Fruit fly (Drosophila melanogaster) S2 (cell line): Measurements from ENCODE around the gene CG17544.

Experiments
- CG8478 ChIP-seq: fragments of >200 bp; optimal IDR thresholded peaks from 2 replicates; lab custom pipeline; 2018
- CTCF ChIP-seq, 2 experiments: fragments of >200 bp; optimal IDR thresholded peaks; 2 replicates each; lab custom pipeline; 2018

The CG17544 gene

DNA sequence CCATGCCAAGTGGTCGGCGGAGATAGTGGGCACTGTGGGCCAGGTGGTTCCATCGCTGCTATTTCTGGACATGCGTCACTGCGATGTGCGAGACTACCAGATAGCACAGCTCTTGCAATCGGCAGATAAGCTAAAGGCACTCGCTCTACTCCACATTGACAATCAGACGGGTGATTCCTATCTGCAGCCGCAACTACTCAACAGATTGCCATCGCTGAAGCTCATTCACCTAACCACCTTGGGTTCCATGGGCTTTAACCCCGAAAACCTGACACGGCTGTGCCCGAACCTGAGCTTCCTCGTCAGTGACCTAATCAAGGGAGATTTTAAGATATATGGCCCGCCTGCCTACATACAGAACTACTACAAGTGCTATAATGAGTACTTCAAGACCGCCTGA is 31.4 kb upstream of the CG17544 start:
- TF ChIP-seq CG8478 (lab: Kevin White, UChicago) (no peak), CTCF (optimal IDR thresholded peaks at IDR 0.05; lab: Kevin White, UChicago) (no peak)

DNA sequence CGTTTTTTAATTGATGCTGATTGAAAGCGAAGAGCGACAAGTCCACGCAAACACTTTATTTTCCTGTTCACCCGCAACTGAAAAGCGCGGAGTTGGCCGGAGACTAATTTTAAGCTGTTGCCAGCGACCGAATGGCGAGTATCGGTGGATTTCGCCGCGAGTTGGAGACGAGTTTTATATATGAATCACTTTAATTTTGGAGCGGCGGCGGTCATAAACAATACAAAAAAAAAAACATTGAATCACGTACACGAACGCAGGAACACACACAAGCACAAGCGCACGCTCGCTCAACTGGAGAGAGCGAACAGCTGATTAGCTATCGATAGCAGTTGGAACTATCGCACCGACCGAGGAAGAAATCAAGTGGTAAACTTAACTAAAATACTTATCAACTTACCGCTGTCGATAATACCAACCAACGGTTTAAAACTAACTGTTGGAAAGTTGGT is 28.1 kb upstream of the CG17544 start, which contains the start of gene Pax:
Gene Pax, minus strand, starts transcription at position 267 of the 452 bp plus-strand sequence.
- no peak for TF ChIP-seq CG8478 (lab: Kevin White, UChicago)
- TF ChIP-seq CTCF (optimal IDR thresholded peaks at IDR 0.05; lab: Kevin White, UChicago): peak in 1 of 2 experiments; percentile 40

DNA sequence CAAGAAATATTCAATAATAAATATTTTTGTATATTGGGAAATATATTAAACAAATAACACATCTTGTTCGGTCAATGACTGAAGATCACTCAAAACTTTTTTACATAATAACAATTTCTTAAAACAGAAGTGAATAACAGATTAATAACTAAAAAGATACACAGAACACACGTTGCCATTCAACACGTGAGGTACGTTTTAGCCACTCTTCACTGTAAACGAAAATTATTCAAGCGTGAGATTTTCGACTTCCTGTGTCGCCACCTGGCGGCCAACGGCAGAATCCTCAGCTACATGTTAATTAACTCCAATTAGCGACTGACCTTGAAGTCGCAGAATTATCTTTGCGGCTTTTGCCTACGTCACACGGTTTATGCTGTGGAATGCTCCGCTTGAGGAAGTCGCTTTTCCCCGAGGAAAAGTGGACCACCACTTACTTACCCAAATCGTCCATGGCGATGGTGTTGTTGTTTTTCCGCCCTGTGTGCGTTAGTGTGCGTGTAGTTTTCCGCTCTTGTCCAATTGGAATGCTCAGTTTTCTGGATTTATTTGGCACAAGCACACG is 27.6 kb upstream of the CG17544 start:
- TF ChIP-seq CTCF (optimal IDR thresholded peaks at IDR 0.05; lab: Kevin White, UChicago) (peak; percentile 90 to 98), CG8478 (lab: Kevin White, UChicago) (no peak)

DNA sequence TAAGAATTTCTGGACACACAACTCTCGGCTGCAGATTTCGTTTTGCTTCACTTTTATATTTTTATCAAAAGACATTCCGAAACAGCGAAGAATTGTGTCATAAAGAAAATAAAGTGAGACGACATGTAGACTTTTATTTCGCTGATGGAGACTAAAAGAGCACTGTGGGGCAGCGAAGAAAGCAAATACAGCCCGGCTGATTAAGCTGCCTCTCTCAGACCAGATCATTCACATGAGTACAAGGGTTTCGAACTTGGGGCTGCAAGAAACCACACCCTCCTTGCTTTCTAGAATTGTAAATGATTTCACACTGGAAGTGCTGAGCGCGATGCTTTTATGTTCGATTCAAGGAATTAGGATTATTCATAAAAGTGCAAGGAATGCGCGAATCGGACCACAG is 26.8 kb upstream of the CG17544 start:
- TF ChIP-seq CTCF (optimal IDR thresholded peaks at IDR 0.05; lab: Kevin White, UChicago) (peak in 1 of 2 experiments; percentile 2), CG8478 (lab: Kevin White, UChicago) (no peak)

DNA sequence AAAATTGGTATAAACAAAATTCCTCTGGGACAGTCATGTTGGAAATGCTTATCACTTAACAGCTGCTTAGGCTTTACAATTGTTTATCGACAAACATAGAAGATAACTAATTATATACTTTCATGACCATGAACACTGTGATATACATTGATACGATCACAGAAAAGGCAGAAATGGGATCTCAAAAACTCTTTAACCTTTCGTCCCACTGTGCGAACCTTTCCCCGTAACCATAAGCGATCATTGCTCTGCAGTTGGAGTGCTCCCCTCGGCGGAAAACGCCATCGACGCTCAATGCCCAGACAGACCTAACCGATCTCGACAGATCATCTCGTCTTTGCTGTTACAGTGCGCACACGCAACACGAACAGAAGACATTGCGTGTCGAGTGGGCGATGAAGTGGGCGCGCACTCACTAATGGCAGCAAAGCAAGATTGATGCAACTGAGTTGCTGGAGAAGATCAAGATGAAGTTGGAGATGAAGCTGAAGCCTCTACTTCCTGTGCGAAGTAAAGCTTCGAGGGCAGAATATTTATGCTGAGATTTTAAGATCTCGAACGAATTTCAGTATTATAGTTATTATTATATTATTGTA is 26.1 kb upstream of the CG17544 start:
- TF ChIP-seq CG8478 (lab: Kevin White, UChicago) (no peak), CTCF (optimal IDR thresholded peaks at IDR 0.05; lab: Kevin White, UChicago) (no peak)

DNA sequence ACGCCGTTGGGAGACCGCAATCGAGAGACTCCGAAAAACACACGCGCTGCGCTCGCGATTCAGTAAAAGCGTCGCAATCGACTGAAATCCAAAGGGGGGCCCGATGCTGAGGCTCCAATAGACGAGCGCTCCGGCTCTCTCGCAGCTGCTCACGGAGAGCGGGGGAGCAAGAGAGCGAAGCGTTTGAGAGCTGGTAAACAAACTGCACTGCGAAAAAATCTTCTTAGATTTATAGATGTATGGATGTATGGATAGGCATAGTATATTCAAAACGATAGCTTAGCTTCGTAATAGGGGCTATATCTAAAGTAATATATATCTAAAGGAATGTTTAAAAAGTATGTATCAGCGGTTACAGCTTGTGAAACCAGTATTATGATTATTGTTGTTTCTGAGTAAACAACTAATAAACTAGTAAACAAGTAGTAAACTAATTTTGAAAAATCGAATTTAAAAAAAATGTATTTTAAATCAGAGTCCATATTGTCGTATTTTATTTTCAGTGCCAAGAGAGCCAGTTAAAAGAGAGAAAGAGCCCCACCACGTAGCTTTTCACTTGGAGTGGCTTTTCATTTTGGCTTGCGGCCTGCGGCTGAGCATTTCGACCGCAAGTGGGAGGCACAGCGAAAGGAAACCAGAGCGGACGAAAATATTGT is 25.3 kb upstream of the CG17544 start, which contains the start of the genes Alp12 and CG13085:
Gene Alp12, plus strand, starts transcription at position 584 of the 656 bp plus-strand sequence.
Gene CG13085, plus strand, starts transcription at position 584 of the 656 bp plus-strand sequence.
- TF ChIP-seq CG8478 (lab: Kevin White, UChicago) (no peak), CTCF (optimal IDR thresholded peaks at IDR 0.05; lab: Kevin White, UChicago) (no peak)

DNA sequence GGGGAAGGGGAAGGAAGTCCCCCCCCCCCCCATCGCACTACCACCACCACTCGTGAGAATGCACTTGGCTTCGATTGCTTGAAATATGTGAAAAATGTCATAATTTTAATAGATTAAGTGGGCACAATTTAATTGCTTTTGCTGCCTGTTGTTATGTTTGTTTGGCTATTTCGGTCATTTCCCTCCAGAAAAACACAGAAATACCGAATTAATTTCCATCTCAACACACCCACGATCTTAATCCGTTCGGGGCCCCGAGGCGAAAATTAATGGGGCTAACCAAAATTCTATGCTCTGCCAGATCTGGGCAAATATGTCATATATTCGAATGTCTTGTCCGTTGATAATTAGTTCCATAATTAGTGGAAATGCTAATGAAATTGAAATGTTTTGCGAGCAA is 24.3 kb upstream of the CG17544 start:
- TF ChIP-seq CTCF (optimal IDR thresholded peaks at IDR 0.05; lab: Kevin White, UChicago) (no peak), CG8478 (lab: Kevin White, UChicago) (no peak)

DNA sequence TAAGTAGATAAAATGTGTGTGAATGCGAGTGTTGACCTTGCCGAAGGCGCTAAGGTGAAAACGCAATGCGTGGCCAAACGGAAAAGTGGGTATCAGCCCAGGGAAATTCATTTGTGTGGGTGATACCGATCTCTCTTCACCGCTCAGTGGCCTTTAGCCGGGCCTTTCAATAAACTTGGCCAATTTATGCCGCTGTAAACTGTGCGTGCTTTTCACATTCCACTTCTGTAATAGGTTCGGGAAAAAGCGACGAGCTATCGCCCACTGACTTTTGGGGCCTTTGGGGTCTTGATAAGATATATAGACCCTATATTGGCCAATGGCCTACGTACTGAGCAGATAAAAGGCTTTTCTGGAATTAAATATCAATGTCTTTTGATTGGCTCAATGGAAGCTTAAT is 23.3 kb upstream of the CG17544 start:
- TF ChIP-seq CG8478 (lab: Kevin White, UChicago) (no peak), CTCF (optimal IDR thresholded peaks at IDR 0.05; lab: Kevin White, UChicago) (no peak)

DNA sequence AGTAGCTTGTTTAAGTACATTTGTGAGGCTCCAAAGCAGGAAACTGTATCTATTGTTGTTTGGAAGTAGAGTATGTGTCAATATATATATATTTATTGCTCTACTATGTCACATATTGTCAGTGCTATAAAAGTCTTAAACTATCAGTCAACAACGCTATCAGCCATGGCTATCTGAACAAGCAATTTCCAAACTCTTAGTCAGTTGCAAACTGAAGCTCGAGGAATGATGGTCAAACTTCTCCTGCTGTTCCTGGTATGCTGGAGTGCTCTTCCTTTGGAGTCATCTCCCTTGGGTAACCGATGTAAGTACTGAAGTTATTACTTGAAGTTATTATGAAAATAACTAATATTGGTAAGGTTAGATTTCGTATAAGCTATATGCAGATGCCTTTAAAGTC is 20.6 kb upstream of the CG17544 start, which contains the start of gene lectin-37Db:
Gene lectin-37Db, plus strand, starts transcription at position 204 of the 400 bp plus-strand sequence.
- TF ChIP-seq CTCF (optimal IDR thresholded peaks at IDR 0.05; lab: Kevin White, UChicago) (no peak), CG8478 (lab: Kevin White, UChicago) (no peak)

DNA sequence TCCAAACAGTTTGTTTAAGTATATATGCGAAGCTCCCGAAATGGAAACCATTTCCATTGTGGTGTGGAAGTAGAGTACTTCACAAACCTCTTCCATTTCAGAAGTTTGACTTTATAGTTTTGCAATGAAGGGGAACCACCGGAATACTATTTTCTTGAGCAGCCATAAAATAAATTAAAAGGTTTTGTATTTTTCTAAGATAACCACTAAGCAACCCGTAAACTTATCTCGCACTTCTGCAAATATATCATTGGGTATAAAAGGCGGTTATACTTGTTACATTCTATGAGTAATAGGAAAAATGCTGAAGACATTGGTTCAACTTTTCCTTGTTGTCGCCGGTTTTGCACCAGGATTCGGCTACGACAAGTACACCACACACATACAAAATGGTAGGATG is 19.7 kb upstream of the CG17544 start, which contains the start of gene lectin-37Da:
Gene lectin-37Da, plus strand, starts transcription at position 301 of the 400 bp plus-strand sequence.
- TF ChIP-seq CG8478 (lab: Kevin White, UChicago) (no peak), CTCF (optimal IDR thresholded peaks at IDR 0.05; lab: Kevin White, UChicago) (no peak)

DNA sequence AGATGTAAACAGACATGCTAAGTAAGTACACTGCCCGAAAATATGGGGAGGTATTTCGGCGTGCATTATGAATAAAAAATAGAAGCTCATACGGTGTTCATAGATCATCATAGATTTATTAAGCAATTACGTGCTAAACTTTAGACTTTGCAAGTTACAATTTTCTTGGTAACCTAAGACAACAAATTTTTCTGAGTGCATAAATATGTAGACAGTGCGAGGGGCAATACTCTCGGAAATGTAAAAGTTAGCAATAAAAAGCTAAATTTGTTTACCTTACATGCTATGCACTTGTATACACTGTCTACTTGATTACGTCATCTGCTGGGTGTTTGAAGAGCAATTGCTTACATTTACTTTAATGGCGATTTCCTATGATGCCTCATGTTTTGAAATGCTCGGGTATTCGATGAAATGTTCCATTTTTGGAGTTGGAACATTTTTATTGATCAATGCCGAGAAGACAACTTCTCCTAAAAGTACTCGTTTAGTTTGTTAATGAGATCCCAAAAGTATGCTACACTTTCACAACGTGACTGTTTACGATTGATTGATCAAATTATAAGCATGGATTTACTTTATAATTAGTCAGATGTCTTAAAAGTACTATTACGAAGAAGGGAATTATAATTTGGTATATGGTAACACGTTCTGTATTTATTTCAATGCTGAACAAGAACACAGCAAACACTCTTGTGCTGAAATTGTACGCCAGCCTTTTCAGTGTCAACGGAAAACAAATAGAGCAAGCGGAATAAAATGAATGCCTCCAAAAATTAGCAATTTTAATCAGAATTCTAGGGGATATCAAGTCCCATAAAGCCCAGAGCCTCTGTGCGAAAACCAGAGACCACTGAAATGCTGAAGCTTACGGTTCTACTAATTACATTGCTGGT is 18.6 kb upstream of the CG17544 start, which contains the start of gene Lectin-galC1:
Gene Lectin-galC1, plus strand, starts transcription at position 846 of the 896 bp plus-strand sequence.
- TF ChIP-seq CTCF (optimal IDR thresholded peaks at IDR 0.05; lab: Kevin White, UChicago): peak; percentile 23 to 30
- no peak for TF ChIP-seq CG8478 (lab: Kevin White, UChicago)

DNA sequence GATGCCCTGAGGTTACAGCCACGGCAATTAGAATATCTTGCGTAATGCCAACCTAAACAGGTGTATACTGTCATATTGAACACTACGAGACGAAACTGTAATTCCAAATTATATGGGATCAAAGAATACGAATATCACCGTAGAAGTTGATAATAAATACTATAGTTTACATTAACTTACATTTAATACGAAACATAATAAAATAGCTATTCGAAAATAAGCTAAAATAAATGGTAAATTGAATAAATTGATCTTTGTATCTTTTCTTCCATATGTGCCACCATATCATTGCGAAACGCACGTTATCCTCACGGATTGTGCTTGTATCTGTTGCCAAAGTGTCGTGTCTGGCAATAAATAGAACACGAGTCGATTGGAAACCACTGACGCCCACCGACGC is 17.6 kb upstream of the CG17544 start:
- TF ChIP-seq CG8478 (lab: Kevin White, UChicago) (no peak), CTCF (optimal IDR thresholded peaks at IDR 0.05; lab: Kevin White, UChicago) (no peak)

DNA sequence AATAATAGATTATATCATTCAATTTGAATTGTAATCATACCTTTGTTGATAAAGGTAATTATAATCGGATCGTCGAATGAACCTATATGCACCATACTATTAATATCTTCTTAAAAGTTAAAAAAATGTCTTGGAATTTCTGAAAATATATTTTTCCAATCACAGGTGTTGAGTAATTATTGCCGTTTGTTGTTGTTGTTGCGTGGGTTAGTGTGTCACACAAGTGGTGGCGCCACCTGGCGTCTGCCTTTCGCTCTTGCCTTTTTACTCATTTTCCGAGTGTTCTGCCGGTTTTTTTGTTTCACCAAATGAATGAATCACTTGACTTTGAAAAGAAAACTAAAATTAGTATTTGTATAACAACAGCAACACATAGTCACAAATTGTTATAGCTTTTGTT is 16.8 kb upstream of the CG17544 start:
- TF ChIP-seq CG8478 (lab: Kevin White, UChicago): no peak
- peak; percentile 73 to 86 for TF ChIP-seq CTCF (optimal IDR thresholded peaks at IDR 0.05; lab: Kevin White, UChicago)

DNA sequence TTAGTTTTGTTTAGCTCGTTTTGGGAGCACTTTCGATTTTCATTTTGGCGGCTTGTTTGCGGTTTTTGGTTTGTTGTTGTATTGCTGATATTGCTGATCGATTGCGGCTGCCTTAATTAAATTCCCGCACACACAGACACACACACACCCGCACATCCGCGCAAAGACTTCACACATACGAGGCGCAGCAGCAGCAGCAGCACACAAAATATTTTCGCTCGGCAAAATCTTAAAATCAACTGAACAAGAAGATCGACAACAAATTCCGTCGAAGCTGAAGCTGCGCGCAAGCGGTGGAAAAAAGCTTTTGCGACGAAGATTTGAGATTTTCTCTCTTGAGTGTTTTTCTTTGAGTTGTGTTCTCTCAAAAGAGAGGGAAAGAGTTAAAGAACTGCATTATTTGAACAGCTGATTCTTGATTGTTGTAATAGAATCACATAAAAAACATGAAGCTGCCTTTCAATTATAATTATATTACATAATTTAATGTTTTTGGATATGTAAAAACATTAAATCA is 16.0 kb upstream of the CG17544 start:
- TF ChIP-seq CG8478 (lab: Kevin White, UChicago) (no peak), CTCF (optimal IDR thresholded peaks at IDR 0.05; lab: Kevin White, UChicago) (no peak)
